Worm (Caenorhabditis elegans): Measurements from ENCODE around the gene B0524.2.
A peak's percentile ranks its signal among the peaks of the same experiment; 100 is the strongest.

B0524.2 gene

DNA sequence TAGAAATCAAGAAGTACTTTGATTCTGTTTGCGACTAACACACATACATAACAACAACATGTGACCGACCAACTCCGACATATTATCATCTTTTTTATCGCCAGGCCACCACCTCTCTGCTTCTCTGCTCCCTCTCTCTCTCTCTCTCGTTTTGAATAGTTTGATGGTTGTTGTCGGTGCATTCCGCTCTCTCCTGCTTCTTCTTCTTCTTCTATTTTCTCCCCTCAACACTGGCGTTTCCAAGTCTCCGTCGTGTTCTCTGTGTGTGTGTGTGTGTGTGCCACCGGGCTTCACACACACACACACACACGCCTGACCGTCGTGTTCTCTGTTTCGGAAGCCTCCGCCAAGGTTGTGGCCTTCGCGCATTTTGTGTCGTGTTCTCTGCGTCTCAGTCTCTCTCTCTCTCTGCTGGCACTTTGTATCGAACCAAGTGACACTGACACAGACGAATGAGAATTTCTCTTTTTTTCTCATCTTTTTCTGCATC is 31.2 kb downstream of the B0524.2 start:
- TF ChIP-seq K09A11.1 (tag; optimal IDR thresholded peaks at IDR 0.05; ENCODE audit: insufficient read depth) = peak; percentile 82
- TF ChIP-seq hlh-15 (tag; optimal IDR thresholded peaks at IDR 0.05) = no peak
- peak; percentile 92 for TF ChIP-seq dve-1 (tag; optimal IDR thresholded peaks at IDR 0.05)
- TF ChIP-seq ceh-19 (GFP tag; optimal IDR thresholded peaks at IDR 0.05) = peak; percentile 1
- TF ChIP-seq eyg-1 (tag; optimal IDR thresholded peaks at IDR 0.05) = peak; percentile 51
- peak; percentile 55 for TF ChIP-seq ceh-2 (tag; optimal IDR thresholded peaks at IDR 0.05)
- TF ChIP-seq Y22D7AL.16 (tag; optimal IDR thresholded peaks at IDR 0.05) = no peak
- no peak for TF ChIP-seq fkh-6 (tag; optimal IDR thresholded peaks at IDR 0.05)
- TF ChIP-seq ceh-45 (GFP tag; IDR thresholded peaks at IDR 0.05) = no peak
- TF ChIP-seq ztf-16 (tag; optimal IDR thresholded peaks at IDR 0.05) = no peak
- peak; percentile 84 for TF ChIP-seq hlh-30 (tag; optimal IDR thresholded peaks at IDR 0.05; ENCODE audit: insufficient read depth)
- peak; percentile 10; the same call in 1 of the 2 replicates for TF ChIP-seq sox-2 (GFP tag; IDR thresholded peaks at IDR 0.05)
- TF ChIP-seq ceh-48 (tag; optimal IDR thresholded peaks at IDR 0.05) = no peak
- TF ChIP-seq C38D4.7 (GFP tag; optimal IDR thresholded peaks at IDR 0.05) = no peak
- TF ChIP-seq ceh-6 (GFP tag; optimal IDR thresholded peaks at IDR 0.05) = no peak
- no peak for TF ChIP-seq elt-4 (tag; optimal IDR thresholded peaks at IDR 0.05)
- TF ChIP-seq pag-3 (tag; optimal IDR thresholded peaks at IDR 0.05; ENCODE audit: borderline replicate concordance) = peak; percentile 54
- TF ChIP-seq elt-2 (tag; optimal IDR thresholded peaks at IDR 0.05) = peak; percentile 83
- no peak for TF ChIP-seq ama-1 (optimal IDR thresholded peaks at IDR 0.05)
- TF ChIP-seq T23F11.4 (GFP tag; optimal IDR thresholded peaks at IDR 0.05) = no peak
- no peak for TF ChIP-seq ceh-9 (tag; optimal IDR thresholded peaks at IDR 0.05)
- TF ChIP-seq hlh-13 (GFP tag; optimal IDR thresholded peaks at IDR 0.05) = no peak
- peak; percentile 99 for TF ChIP-seq unc-55 (GFP tag; optimal IDR thresholded peaks at IDR 0.05)
- TF ChIP-seq ceh-34 (tag; optimal IDR thresholded peaks at IDR 0.05) = peak; percentile 95
- TF ChIP-seq sdc-2 (tag; optimal IDR thresholded peaks at IDR 0.05) = peak; percentile 25
- peak; percentile 40 for TF ChIP-seq dmd-4 (tag; optimal IDR thresholded peaks at IDR 0.05; ENCODE audit: borderline replicate concordance)
- peak; percentile 69 for TF ChIP-seq pros-1 (tag; optimal IDR thresholded peaks at IDR 0.05)
- TF ChIP-seq fax-1 (tag; optimal IDR thresholded peaks at IDR 0.05) = peak; percentile 51
- TF ChIP-seq hlh-6 (tag; optimal IDR thresholded peaks at IDR 0.05) = no peak
- TF ChIP-seq ceh-22 (tag; optimal IDR thresholded peaks at IDR 0.05) = no peak
- peak; percentile 66 for TF ChIP-seq C08G9.2 (tag; optimal IDR thresholded peaks at IDR 0.05)
- TF ChIP-seq lin-11 (tag; optimal IDR thresholded peaks at IDR 0.05) = peak; percentile 23
- TF ChIP-seq K02D7.2 (tag; optimal IDR thresholded peaks at IDR 0.05) = no peak
- peak; percentile 1 for TF ChIP-seq fkh-10 (GFP tag; optimal IDR thresholded peaks at IDR 0.05)
- peak; percentile 44 for TF ChIP-seq pat-9 (tag; optimal IDR thresholded peaks at IDR 0.05)
- TF ChIP-seq unc-42 (tag; optimal IDR thresholded peaks at IDR 0.05) = peak; percentile 64
- TF ChIP-seq ets-4 (tag; optimal IDR thresholded peaks at IDR 0.05) = peak; percentile 81
- peak; percentile 95 for TF ChIP-seq F13H6.1 (tag; optimal IDR thresholded peaks at IDR 0.05)
- TF ChIP-seq hlh-8 (tag; optimal IDR thresholded peaks at IDR 0.05) = peak; percentile 73
- TF ChIP-seq nfya-1 (tag; optimal IDR thresholded peaks at IDR 0.05) = peak; percentile 96
- TF ChIP-seq pha-2 (tag; optimal IDR thresholded peaks at IDR 0.05) = peak; percentile 50
- TF ChIP-seq ref-2 (tag; optimal IDR thresholded peaks at IDR 0.05) = peak; percentile 94
- no peak for TF ChIP-seq mec-3 (tag; optimal IDR thresholded peaks at IDR 0.05; ENCODE audit: borderline replicate concordance)
- no peak for TF ChIP-seq ceh-24 (tag; optimal IDR thresholded peaks at IDR 0.05)
- TF ChIP-seq pax-1 (tag; optimal IDR thresholded peaks at IDR 0.05) = peak; percentile 85
- no peak for TF ChIP-seq pha-4 (tag; optimal IDR thresholded peaks at IDR 0.05)
- TF ChIP-seq madf-2 (tag; optimal IDR thresholded peaks at IDR 0.05) = peak; percentile 60
- TF ChIP-seq unc-3 (GFP tag; conservative IDR thresholded peaks at IDR 0.05) = no peak
- peak; percentile 72 for TF ChIP-seq unc-3 (tag; optimal IDR thresholded peaks at IDR 0.05)
- TF ChIP-seq npax-4 (tag; optimal IDR thresholded peaks at IDR 0.05) = no peak
- TF ChIP-seq ttx-3 (tag; optimal IDR thresholded peaks at IDR 0.05) = no peak
- peak; percentile 64 for TF ChIP-seq syd-9 (tag; optimal IDR thresholded peaks at IDR 0.05)
- peak; percentile 98 for TF ChIP-seq ceh-18 (tag; optimal IDR thresholded peaks at IDR 0.05)

Measured in whole organism, late embryonic.